Fruit fly (Drosophila melanogaster) whole organism, prepupa: Measurements from ENCODE around the gene His4r.
A peak's percentile ranks its signal among the peaks of the same experiment; 100 is the strongest.

ENCODE experiments used
- Blimp-1 ChIP-seq: fragments of 200-800 bp; sonication (Bioruptor generic); optimal IDR thresholded peaks from 3 replicates; lab custom pipeline; 2017; ENCODE audit warnings: missing biosample characterization, missing genetic modification characterization, mild to moderate bottlenecking, moderate library complexity, missing genetic modification reagents
- CG10631 ChIP-seq: fragments of 200-800 bp; sonication (Bioruptor generic); optimal IDR thresholded peaks from 2 replicates; lab custom pipeline; 2016; ENCODE audit warnings: missing biosample characterization, missing genetic modification characterization
- CG10669 ChIP-seq: fragments of 200-800 bp; sonication (Bioruptor generic); optimal IDR thresholded peaks from 3 replicates; lab custom pipeline; 2018; ENCODE audit warnings: missing biosample characterization, mild to moderate bottlenecking, missing genetic modification characterization, moderate library complexity
- CG11762 ChIP-seq: fragments of 200-800 bp; sonication (Bioruptor generic); optimal IDR thresholded peaks from 3 replicates; lab custom pipeline; 2016; ENCODE audit warnings: missing biosample characterization, missing genetic modification characterization; ENCODE audit not compliant: insufficient read depth
- CG11902 ChIP-seq: fragments of 200-800 bp; sonication (Bioruptor generic); optimal IDR thresholded peaks from 3 replicates; lab custom pipeline; 2016; ENCODE audit warnings: missing biosample characterization, missing genetic modification characterization
- CG15336 ChIP-seq: fragments of 200-800 bp; sonication (Bioruptor generic); IDR thresholded peaks from 2 replicates; pipeline ENCODE4 v1.3.6; 2022; ENCODE audit warnings: missing biosample characterization, missing genetic modification characterization
- CG31627 ChIP-seq: fragments of 200-800 bp; sonication (Bioruptor generic); optimal IDR thresholded peaks from 3 replicates; lab custom pipeline; 2016; ENCODE audit warnings: missing biosample characterization, missing genetic modification characterization
- CG32006 ChIP-seq: fragments of 200-800 bp; sonication (Bioruptor generic); optimal IDR thresholded peaks from 3 replicates; lab custom pipeline; 2017; ENCODE audit warnings: missing biosample characterization, mild to moderate bottlenecking, missing genetic modification characterization
- CG34406 ChIP-seq: fragments of 200-800 bp; sonication (Bioruptor generic); optimal IDR thresholded peaks from 3 replicates; lab custom pipeline; 2016; ENCODE audit warnings: missing biosample characterization, missing genetic modification characterization
- CG3919 ChIP-seq: fragments of 200-800 bp; sonication (Bioruptor generic); optimal IDR thresholded peaks from 3 replicates; lab custom pipeline; 2016; ENCODE audit warnings: missing biosample characterization, missing genetic modification characterization
- CG4318 ChIP-seq: fragments of 200-800 bp; sonication (Bioruptor generic); optimal IDR thresholded peaks from 3 replicates; lab custom pipeline; 2017; ENCODE audit warnings: missing biosample characterization, mild to moderate bottlenecking, missing genetic modification characterization
- CG6163 ChIP-seq: fragments of 200-800 bp; sonication (Bioruptor generic); IDR thresholded peaks from 3 replicates; pipeline ENCODE4 v1.3.6; 2022; ENCODE audit warnings: missing biosample characterization, missing genetic modification characterization
- CG6792 ChIP-seq: fragments of 200-800 bp; sonication (Bioruptor generic); optimal IDR thresholded peaks from 3 replicates; lab custom pipeline; 2016; ENCODE audit warnings: missing biosample characterization, missing genetic modification characterization
- CG6808 ChIP-seq: fragments of 200-800 bp; sonication (Bioruptor generic); optimal IDR thresholded peaks from 3 replicates; lab custom pipeline; 2017; ENCODE audit warnings: missing biosample characterization, missing genetic modification characterization, mild to moderate bottlenecking, moderate library complexity, missing genetic modification reagents
- CG9139 ChIP-seq: fragments of 200-800 bp; sonication (Bioruptor generic); optimal IDR thresholded peaks from 3 replicates; lab custom pipeline; 2017; ENCODE audit warnings: missing biosample characterization, mild to moderate bottlenecking, missing genetic modification characterization
- Eip75B ChIP-seq: fragments of 200-800 bp; sonication (Bioruptor generic); optimal IDR thresholded peaks from 3 replicates; lab custom pipeline; 2016; ENCODE audit warnings: missing biosample characterization, missing genetic modification characterization
- Eip78C ChIP-seq: fragments of 200-800 bp; sonication (Bioruptor generic); peaks from one replicate; lab custom pipeline; 2016; ENCODE audit warnings: missing biosample characterization, missing genetic modification characterization
- Eip93F ChIP-seq: fragments of 200-800 bp; sonication (Bioruptor generic); optimal IDR thresholded peaks from 2 replicates; lab custom pipeline; 2016; ENCODE audit warnings: missing biosample characterization, mild to moderate bottlenecking, missing genetic modification characterization
- Ets21C ChIP-seq: fragments of 200-800 bp; sonication (Bioruptor generic); optimal IDR thresholded peaks from 3 replicates; lab custom pipeline; 2016; ENCODE audit warnings: missing biosample characterization, missing genetic modification characterization
- Hr38 ChIP-seq: sonication (Bioruptor generic); optimal IDR thresholded peaks from 2 replicates; lab custom pipeline; 2016; ENCODE audit warnings: missing biosample characterization, missing genetic modification characterization
- Lpt ChIP-seq: fragments of 200-800 bp; sonication (Bioruptor generic); optimal IDR thresholded peaks from 3 replicates; lab custom pipeline; 2016; ENCODE audit warnings: missing biosample characterization, missing genetic modification characterization
- Met ChIP-seq: fragments of 200-800 bp; sonication (Bioruptor generic); optimal IDR thresholded peaks from 3 replicates; lab custom pipeline; 2016; ENCODE audit warnings: missing biosample characterization, missing genetic modification characterization
- Smox ChIP-seq: fragments of 200-800 bp; sonication (Bioruptor generic); optimal IDR thresholded peaks from 3 replicates; lab custom pipeline; 2016; ENCODE audit warnings: missing biosample characterization, missing genetic modification characterization
- Sox102F ChIP-seq: fragments of 200-800 bp; sonication (Bioruptor generic); optimal IDR thresholded peaks from 2 replicates; lab custom pipeline; 2016; ENCODE audit warnings: missing biosample characterization, mild to moderate bottlenecking, missing genetic modification characterization
- Sox14 ChIP-seq: fragments of 200-800 bp; sonication (Bioruptor generic); optimal IDR thresholded peaks from 3 replicates; lab custom pipeline; 2016; ENCODE audit warnings: missing biosample characterization, missing genetic modification characterization
- Sox15 ChIP-seq: fragments of 200-800 bp; sonication (Bioruptor generic); optimal IDR thresholded peaks from 3 replicates; lab custom pipeline; 2016; ENCODE audit warnings: missing biosample characterization, missing genetic modification characterization
- achi ChIP-seq: fragments of 200-800 bp; sonication (Bioruptor generic); optimal IDR thresholded peaks from 3 replicates; lab custom pipeline; 2016; ENCODE audit warnings: missing biosample characterization, missing genetic modification characterization
- cyc ChIP-seq: fragments of 200-800 bp; sonication (Bioruptor generic); optimal IDR thresholded peaks from 3 replicates; lab custom pipeline; 2016; ENCODE audit warnings: missing biosample characterization, missing genetic modification characterization
- eg ChIP-seq: fragments of 200-800 bp; sonication (Bioruptor generic); IDR thresholded peaks from 3 replicates; pipeline ENCODE4 v1.3.6; 2022; ENCODE audit warnings: missing biosample characterization, missing genetic modification characterization
- esn ChIP-seq: fragments of 200-800 bp; sonication (Bioruptor generic); optimal IDR thresholded peaks from 2 replicates; lab custom pipeline; 2016; ENCODE audit warnings: missing biosample characterization, mild to moderate bottlenecking, missing genetic modification characterization, moderate library complexity
- lz ChIP-seq: fragments of 200-800 bp; sonication (Bioruptor generic); optimal IDR thresholded peaks from 3 replicates; lab custom pipeline; 2016; ENCODE audit warnings: missing biosample characterization, missing genetic modification characterization
- net ChIP-seq: fragments of 200-800 bp; sonication (Bioruptor generic); optimal IDR thresholded peaks from 3 replicates; lab custom pipeline; 2016; ENCODE audit warnings: missing biosample characterization, missing genetic modification characterization
- pdm3 ChIP-seq: fragments of 200-800 bp; sonication (Bioruptor generic); optimal IDR thresholded peaks from 3 replicates; lab custom pipeline; 2016; ENCODE audit warnings: missing biosample characterization, missing genetic modification characterization
- salr ChIP-seq, 2 experiments: fragments of 200-800 bp; sonication (Bioruptor generic); optimal IDR thresholded peaks; 3 replicates each; lab custom pipeline; 2016 to 2018; ENCODE audit warnings: missing biosample characterization in 2 of 2, missing genetic modification characterization in 2 of 2, mild to moderate bottlenecking in 1 of 2
- spab ChIP-seq: fragments of 200-800 bp; sonication (Bioruptor generic); optimal IDR thresholded peaks from 2 replicates; lab custom pipeline; 2017; ENCODE audit warnings: missing biosample characterization, mild to moderate bottlenecking, missing genetic modification characterization, missing genetic modification reagents
- ss ChIP-seq, 2 experiments: fragments of 200-800 bp; sonication (Bioruptor generic); optimal IDR thresholded peaks; 2 replicates in 1 of 2; 3 replicates in 1 of 2; lab custom pipeline; 2017 to 2018; ENCODE audit warnings: mild to moderate bottlenecking in 2 of 2, missing biosample characterization in 2 of 2, missing genetic modification characterization in 2 of 2, moderate library complexity in 1 of 2
- svp ChIP-seq: fragments of 200-800 bp; sonication (Bioruptor generic); peaks from one replicate; lab custom pipeline; 2016; ENCODE audit warnings: missing biosample characterization, missing genetic modification characterization
- topi ChIP-seq: fragments of 200-800 bp; sonication (Bioruptor generic); optimal IDR thresholded peaks from 3 replicates; lab custom pipeline; 2016; ENCODE audit warnings: missing biosample characterization, missing genetic modification characterization
- vri ChIP-seq: fragments of 200-800 bp; sonication (Bioruptor generic); optimal IDR thresholded peaks from 3 replicates; lab custom pipeline; 2016; ENCODE audit warnings: missing biosample characterization, mild to moderate bottlenecking, missing genetic modification characterization

His4r gene

DNA sequence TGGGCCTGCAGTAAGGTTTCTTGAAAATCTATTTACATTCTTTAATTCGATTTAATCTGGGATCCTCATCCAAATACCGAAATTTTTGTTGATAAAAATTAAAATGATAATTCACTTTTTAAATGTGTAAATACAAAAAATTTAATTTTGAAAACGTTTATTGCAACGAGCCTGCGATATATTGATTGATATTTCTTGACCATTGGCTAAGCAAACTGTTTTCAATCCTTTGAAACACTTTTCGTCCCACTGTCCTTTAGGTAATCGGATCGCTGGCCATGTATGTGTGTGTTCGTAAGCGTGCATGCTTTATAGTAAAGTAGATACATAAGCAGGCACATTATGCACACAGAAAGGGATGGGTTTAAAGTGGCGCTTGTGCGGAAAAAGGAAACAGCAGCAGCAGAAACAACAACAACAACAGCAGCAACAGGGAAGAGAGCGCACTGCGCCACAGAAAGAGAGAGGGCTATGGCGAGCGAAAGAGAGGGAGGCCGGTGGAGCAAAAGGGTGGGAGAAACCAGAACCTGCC is 1.4 kb upstream of the His4r start (continued):
- peak; percentile 92 for TF ChIP-seq Sox14
- TF ChIP-seq esn (GFP tag; lab: Kevin White, UChicago) = peak; percentile 84
- peak; percentile 77 for TF ChIP-seq eg (GFP tag; lab: Robert Waterston, UW)
- peak; percentile 71 for TF ChIP-seq CG9139
- TF ChIP-seq Ets21C = peak; percentile 78
- peak; percentile 99 for TF ChIP-seq Eip78C (GFP tag; lab: Kevin White, UChicago)
- peak; percentile 4 for TF ChIP-seq Blimp-1
- TF ChIP-seq CG3919 = peak; percentile 83
- TF ChIP-seq CG6808 (GFP tag; lab: Kevin White, UChicago) = peak; percentile 80
- peak; percentile 62 for TF ChIP-seq cyc (GFP tag; lab: Kevin White, UChicago)
- peak; percentile 89 for TF ChIP-seq svp (GFP tag; lab: Kevin White, UChicago)
- peak; percentile 90 for TF ChIP-seq achi (GFP tag; lab: Kevin White, UChicago)

DNA sequence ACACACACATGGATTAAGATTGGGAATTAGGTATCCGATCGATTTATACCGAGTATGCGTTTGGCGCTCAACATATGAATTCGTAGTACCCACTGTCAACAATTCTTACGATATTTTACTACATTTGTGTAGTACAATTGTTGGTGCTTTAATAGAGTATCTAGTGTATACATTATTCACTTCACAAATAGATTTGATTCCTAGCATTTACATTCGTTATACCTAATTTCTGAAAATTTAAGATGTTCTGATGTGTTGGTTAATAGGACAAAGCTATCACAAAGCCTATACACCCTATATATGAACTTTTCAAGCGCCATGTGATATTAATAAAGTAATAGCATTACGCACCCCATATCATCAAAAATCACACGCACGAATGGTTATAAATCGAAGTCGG is 884 bp upstream of the His4r start:
- peak; percentile 5 for TF ChIP-seq Eip93F (GFP tag; lab: Kevin White, UChicago)
- no peak for TF ChIP-seq vri (GFP tag; lab: Kevin White, UChicago)
- no peak for TF ChIP-seq topi (GFP tag; lab: Kevin White, UChicago)
- peak; percentile 34 for TF ChIP-seq CG32006 (GFP tag; lab: Kevin White, UChicago)
- no peak for TF ChIP-seq Lpt (GFP tag; lab: Kevin White, UChicago)
- peak; percentile 2 for TF ChIP-seq Met (GFP tag; lab: Kevin White, UChicago)
- no peak for TF ChIP-seq svp (GFP tag; lab: Kevin White, UChicago)
- peak; percentile 14 for TF ChIP-seq CG4318 (GFP tag; lab: Kevin White, UChicago)
- no peak for TF ChIP-seq Hr38 (GFP tag; lab: Kevin White, UChicago)
- TF ChIP-seq Eip78C (GFP tag; lab: Kevin White, UChicago) = peak; percentile 51
- TF ChIP-seq CG10631 = peak; percentile 4
- no peak for TF ChIP-seq Sox102F
- no peak for TF ChIP-seq CG6792 (GFP tag; lab: Kevin White, UChicago)
- TF ChIP-seq lz (GFP tag; lab: Kevin White, UChicago) = no peak

DNA sequence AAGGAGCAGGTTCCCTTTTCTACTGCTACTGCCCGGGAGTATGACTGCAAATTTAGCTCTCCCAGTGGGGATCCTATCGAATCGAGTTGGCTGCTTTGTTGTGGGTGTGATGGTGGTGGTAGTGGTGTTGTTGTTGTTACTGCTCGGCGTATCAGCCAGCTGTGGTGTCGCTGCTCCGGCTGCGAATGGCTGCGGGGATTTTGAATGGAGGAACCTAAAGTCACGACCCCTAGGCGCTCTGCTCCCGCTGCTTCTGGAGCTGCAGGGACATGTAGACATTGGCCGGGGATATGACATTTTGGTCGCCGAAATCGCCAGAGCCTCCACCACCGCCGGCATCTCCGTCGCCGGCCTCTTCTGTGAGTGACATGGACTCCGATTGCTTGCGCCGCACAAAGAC is 1.2 kb downstream of the His4r start:
- TF ChIP-seq svp (GFP tag; lab: Kevin White, UChicago) (peak; percentile 51), Sox15 (no peak), CG34406 (GFP tag; lab: Kevin White, UChicago) (no peak), CG4318 (GFP tag; lab: Kevin White, UChicago) (no peak), CG10669 (GFP tag; lab: Kevin White, UChicago) (no peak), CG11762 (GFP tag; lab: Kevin White, UChicago) (no peak), ss (GFP tag; optimal IDR thresholded peaks at IDR 0.05; lab: Kevin White, UChicago) (no peak), net (GFP tag; lab: Kevin White, UChicago) (no peak)
- TF ChIP-seq, all 60 proteins: peak for 1

DNA sequence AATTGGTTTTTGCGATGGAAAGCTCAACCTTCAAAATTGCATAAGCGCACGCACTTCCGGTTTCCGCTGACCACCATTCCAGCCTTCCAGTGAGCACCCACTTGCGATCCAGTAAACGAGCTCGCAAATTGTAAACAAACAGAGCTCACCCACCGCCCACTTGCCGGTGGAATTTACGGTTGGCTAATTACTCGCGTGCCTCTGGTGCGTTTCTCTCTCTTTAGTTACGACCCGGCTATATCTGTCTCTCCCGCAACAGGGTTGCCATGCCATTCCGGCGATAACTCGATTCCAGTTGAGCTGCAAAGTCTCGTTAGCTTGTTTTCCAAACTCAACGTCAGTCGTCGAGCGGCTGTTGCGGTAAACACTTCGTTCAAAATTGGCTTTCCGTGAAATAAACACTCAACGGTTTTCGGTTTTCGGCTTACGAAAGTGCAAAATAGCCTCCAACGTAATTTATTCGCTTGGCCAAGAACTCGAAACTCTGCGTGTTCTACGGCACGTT is 4.6 kb downstream of the His4r start, which contains the start of gene Cad88C:
Cad88C (plus strand) TSS at position 360 of the 505 bp plus-strand sequence.
- TF ChIP-seq CG15336 = 0 out of 2 replicates have a peak, but pooled peaks have one; percentile 10
- TF ChIP-seq pdm3 (GFP tag; lab: Kevin White, UChicago) = no peak
- peak in 1 of 2 experiments; percentile 10 for TF ChIP-seq ss (GFP tag; optimal IDR thresholded peaks at IDR 0.05; lab: Kevin White, UChicago)
- TF ChIP-seq Smox (GFP tag; lab: Kevin White, UChicago) = no peak
- TF ChIP-seq Sox15 = no peak
- no peak for TF ChIP-seq CG11902 (GFP tag; lab: Kevin White, UChicago)
- TF ChIP-seq Eip78C (GFP tag; lab: Kevin White, UChicago) = peak; percentile 60
- no peak for TF ChIP-seq CG4318 (GFP tag; lab: Kevin White, UChicago)
- no peak for TF ChIP-seq Eip75B (GFP tag; lab: Kevin White, UChicago)
- no peak for TF ChIP-seq Blimp-1
- no peak for TF ChIP-seq esn (GFP tag; lab: Kevin White, UChicago)
- no peak for TF ChIP-seq salr (GFP tag; optimal IDR thresholded peaks at IDR 0.05; lab: Kevin White, UChicago)
- no peak for TF ChIP-seq Hr38 (GFP tag; lab: Kevin White, UChicago)
- 0 out of 3 replicates have a peak, but pooled peaks have one; percentile 16 for TF ChIP-seq CG6163 (GFP tag; lab: Robert Waterston, UW)
- TF ChIP-seq CG31627 (GFP tag; lab: Kevin White, UChicago) = no peak
- TF ChIP-seq spab (GFP tag; lab: Kevin White, UChicago) = no peak
- TF ChIP-seq CG34406 (GFP tag; lab: Kevin White, UChicago) = no peak
- TF ChIP-seq, all 60 proteins: peak for 4
